Worm (Caenorhabditis elegans): ENCODE measurements around the gene F29B9.11.

DNA sequence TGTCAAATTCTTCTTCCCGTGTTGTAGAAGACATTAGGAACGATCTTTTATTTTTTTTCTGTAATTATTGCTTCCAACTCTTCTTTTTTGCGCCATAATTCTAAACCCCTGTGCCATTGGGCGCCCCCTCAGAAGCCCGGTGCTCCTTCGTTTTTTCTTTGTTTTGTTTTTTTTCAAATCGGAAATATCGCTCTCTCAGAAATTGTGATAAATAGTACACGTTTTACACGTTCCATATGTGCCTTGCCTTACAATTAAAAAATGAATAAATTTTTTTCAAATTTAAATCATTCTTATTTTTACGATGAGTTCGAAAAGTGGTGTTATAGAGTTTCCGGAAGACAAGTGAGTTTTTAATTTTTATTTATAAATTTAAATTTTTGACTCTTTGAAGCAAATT lies 10.5 kb downstream of the F29B9.11 start, which contains the start of gene F29B9.7:
- no peak for TF ChIP-seq unc-62 (GFP tag; optimal IDR thresholded peaks at IDR 0.05)
- TF ChIP-seq sem-2 (GFP tag; optimal IDR thresholded peaks at IDR 0.05) = no peak
- TF ChIP-seq nhr-12 (tag; optimal IDR thresholded peaks at IDR 0.05) = no peak
- TF ChIP-seq snpc-4 (tag; optimal IDR thresholded peaks at IDR 0.05) = no peak
